Fruit fly (Drosophila melanogaster) whole organism, embryonic: ENCODE results near the gene Pdhb.

Experiments used
- Atf6 ChIP-seq: fragments of 200-800 bp; sonication (Bioruptor generic); IDR thresholded peaks from 2 replicates; pipeline ENCODE4 v1.3.6; 2022; ENCODE audit warnings: missing biosample characterization, missing genetic modification characterization
- CG10321 ChIP-seq: fragments of 200-800 bp; sonication (Bioruptor generic); IDR thresholded peaks from 2 replicates; pipeline ENCODE4 v1.3.6; 2022; ENCODE audit warnings: missing biosample characterization, missing genetic modification characterization
- CG10462 ChIP-seq: fragments of 200-800 bp; sonication (Bioruptor generic); optimal IDR thresholded peaks from 2 replicates; lab custom pipeline; 2016; ENCODE audit warnings: missing biosample characterization, missing genetic modification characterization
- CG10979 ChIP-seq: fragments of 200-800 bp; sonication (Bioruptor generic); optimal IDR thresholded peaks from 2 replicates; lab custom pipeline; 2018; ENCODE audit warnings: missing biosample characterization, mild to moderate bottlenecking, missing genetic modification characterization, moderate library complexity
- CG11456 ChIP-seq: fragments of 200-800 bp; sonication (Bioruptor generic); IDR thresholded peaks from 3 replicates; pipeline ENCODE4 v1.3.6; 2022; ENCODE audit warnings: missing biosample characterization, missing genetic modification characterization
- CG12769 ChIP-seq: fragments of 200-800 bp; sonication (Bioruptor generic); optimal IDR thresholded peaks from 2 replicates; lab custom pipeline; 2019; ENCODE audit warnings: missing biosample characterization, mild to moderate bottlenecking, missing genetic modification characterization, moderate library complexity
- CG13287 ChIP-seq: fragments of 200-800 bp; sonication (Bioruptor generic); IDR thresholded peaks from 2 replicates; pipeline ENCODE4 v1.3.6; 2022; ENCODE audit warnings: missing biosample characterization, missing genetic modification characterization; ENCODE audit not compliant: partially characterized antibody
- CG13894 ChIP-seq: fragments of 200-800 bp; sonication (Bioruptor generic); optimal IDR thresholded peaks from 3 replicates; lab custom pipeline; 2018; ENCODE audit warnings: missing biosample characterization, mild to moderate bottlenecking, missing genetic modification characterization, moderate library complexity
- CG1647 ChIP-seq: fragments of 200-800 bp; sonication (Bioruptor generic); optimal IDR thresholded peaks from 3 replicates; lab custom pipeline; 2016; ENCODE audit warnings: missing biosample characterization, missing genetic modification characterization
- CG16863 ChIP-seq: fragments of 200-800 bp; sonication (Bioruptor generic); optimal IDR thresholded peaks from 3 replicates; lab custom pipeline; 2016; ENCODE audit warnings: missing biosample characterization, missing genetic modification characterization
- CG17829 ChIP-seq: fragments of 200-800 bp; optimal IDR thresholded peaks from 2 replicates; lab custom pipeline; 2019; ENCODE audit warnings: missing biosample characterization, mild to moderate bottlenecking, missing genetic modification characterization, moderate library complexity
- CG18619 ChIP-seq: fragments of 200-800 bp; sonication (Bioruptor generic); optimal IDR thresholded peaks from 3 replicates; lab custom pipeline; 2017; ENCODE audit warnings: missing biosample characterization, mild to moderate bottlenecking, missing genetic modification characterization
- CG2889 ChIP-seq: fragments of 200-800 bp; sonication (Bioruptor generic); IDR thresholded peaks from 3 replicates; pipeline ENCODE4 v1.3.6; 2022; ENCODE audit warnings: missing biosample characterization, missing genetic modification characterization
- CG31365 ChIP-seq: fragments of 200-800 bp; sonication (Bioruptor generic); optimal IDR thresholded peaks from 2 replicates; lab custom pipeline; 2018; ENCODE audit warnings: missing biosample characterization, mild to moderate bottlenecking, missing genetic modification characterization
- CG31441 ChIP-seq: fragments of 200-800 bp; sonication (Bioruptor generic); IDR thresholded peaks from 2 replicates; pipeline ENCODE4 v1.3.6; 2022; ENCODE audit warnings: missing biosample characterization, missing genetic modification characterization
- CG5180 ChIP-seq: fragments of 200-800 bp; sonication (Bioruptor generic); optimal IDR thresholded peaks from 3 replicates; lab custom pipeline; 2017; ENCODE audit warnings: missing biosample characterization, missing genetic modification characterization, mild to moderate bottlenecking, moderate library complexity, missing genetic modification reagents
- CG7745 ChIP-seq: fragments of 200-800 bp; sonication (Bioruptor generic); optimal IDR thresholded peaks from 2 replicates; lab custom pipeline; 2018; ENCODE audit warnings: missing biosample characterization, mild to moderate bottlenecking, missing genetic modification characterization, moderate library complexity
- CG9215 ChIP-seq: fragments of 200-800 bp; sonication (Bioruptor generic); IDR thresholded peaks from 2 replicates; pipeline ENCODE4 v1.3.6; 2022; ENCODE audit warnings: missing biosample characterization, missing genetic modification characterization
- Dad ChIP-seq: fragments of 200-800 bp; sonication (Bioruptor generic); optimal IDR thresholded peaks from 3 replicates; lab custom pipeline; 2016; ENCODE audit warnings: missing biosample characterization, missing genetic modification characterization
- MTF-1 ChIP-seq: fragments of 200-800 bp; sonication (Bioruptor generic); optimal IDR thresholded peaks from 2 replicates; lab custom pipeline; 2018; ENCODE audit warnings: missing biosample characterization, mild to moderate bottlenecking, missing genetic modification characterization, borderline replicate concordance
- Mad ChIP-seq: fragments of 200-800 bp; sonication (Bioruptor generic); optimal IDR thresholded peaks from 2 replicates; lab custom pipeline; 2016; ENCODE audit warnings: missing biosample characterization, missing genetic modification characterization
- Med ChIP-seq: fragments of 200-800 bp; sonication (Bioruptor generic); peaks from one replicate; lab custom pipeline; 2016; ENCODE audit warnings: missing biosample characterization, missing genetic modification characterization, mild to moderate bottlenecking, inconsistent platforms, moderate library complexity
- Mrtf ChIP-seq: fragments of 200-800 bp; sonication (Bioruptor generic); IDR thresholded peaks from 3 replicates; pipeline ENCODE4 v1.3.6; 2022; ENCODE audit warnings: missing biosample characterization, missing genetic modification characterization
- Myb ChIP-seq: fragments of 200-800 bp; sonication (Bioruptor generic); optimal IDR thresholded peaks from 2 replicates; lab custom pipeline; 2016; ENCODE audit warnings: missing biosample characterization, missing genetic modification characterization
- NC2α ChIP-seq: fragments of 200-800 bp; sonication (Bioruptor generic); optimal IDR thresholded peaks from 2 replicates; lab custom pipeline; 2016; ENCODE audit warnings: missing biosample characterization, missing genetic modification characterization
- Nf-YB ChIP-seq: fragments of 200-800 bp; sonication (Bioruptor generic); optimal IDR thresholded peaks from 3 replicates; lab custom pipeline; 2019; ENCODE audit warnings: missing biosample characterization, mild to moderate bottlenecking, missing genetic modification characterization, moderate library complexity
- Scr ChIP-seq: fragments of 200-800 bp; sonication (Bioruptor generic); IDR thresholded peaks from 2 replicates; pipeline ENCODE4 v1.3.6; 2022; ENCODE audit warnings: missing biosample characterization, missing genetic modification characterization; ENCODE audit not compliant: partially characterized antibody
- Xrp1 ChIP-seq: fragments of 200-800 bp; sonication (Bioruptor generic); IDR thresholded peaks from 2 replicates; pipeline ENCODE4 v1.3.6; 2022; ENCODE audit warnings: missing biosample characterization, missing genetic modification characterization
- az2 ChIP-seq: fragments of 200-800 bp; sonication (Bioruptor generic); optimal IDR thresholded peaks from 3 replicates; lab custom pipeline; 2016; ENCODE audit warnings: missing biosample characterization, missing genetic modification characterization
- chinmo ChIP-seq: fragments of 200-800 bp; sonication (Bioruptor generic); IDR thresholded peaks from 4 replicates; pipeline ENCODE4 v1.3.6; 2022; ENCODE audit warnings: missing biosample characterization, missing genetic modification characterization; ENCODE audit not compliant: partially characterized antibody
- crol ChIP-seq: fragments of 200-800 bp; sonication (Bioruptor generic); IDR thresholded peaks from 2 replicates; pipeline ENCODE4 v1.3.6; 2022; ENCODE audit warnings: missing biosample characterization, missing genetic modification characterization
- dati ChIP-seq: fragments of 200-800 bp; sonication (Bioruptor generic); IDR thresholded peaks from 2 replicates; pipeline ENCODE4 v1.3.6; 2022; ENCODE audit warnings: missing biosample characterization, missing genetic modification characterization
- fd3F ChIP-seq: fragments of 200-800 bp; sonication (Bioruptor generic); optimal IDR thresholded peaks from 2 replicates; lab custom pipeline; 2018; ENCODE audit warnings: missing biosample characterization, mild to moderate bottlenecking, missing genetic modification characterization, moderate library complexity
- gro ChIP-seq: fragments of 200-800 bp; sonication (Bioruptor generic); optimal IDR thresholded peaks from 2 replicates; lab custom pipeline; 2016; ENCODE audit warnings: missing biosample characterization, missing genetic modification characterization
- mirr ChIP-seq: fragments of 200-800 bp; sonication (Bioruptor generic); optimal IDR thresholded peaks from 3 replicates; lab custom pipeline; 2018; ENCODE audit warnings: missing biosample characterization, mild to moderate bottlenecking, missing genetic modification characterization
- pan ChIP-seq, 4 experiments: fragments of >200 bp in 3 of 4; fragments of 200-800 bp in 1 of 4; sonication (Bioruptor generic) in 1 of 4; optimal IDR thresholded peaks in 3 of 4; IDR thresholded peaks in 1 of 4; 2 replicates each; pipeline versions ENCODE4 v1.3.6 to Lab custom; 2017 to 2022; ENCODE audit warnings: missing biosample characterization in 2 of 4, missing genetic modification characterization in 2 of 4, mixed read lengths in 1 of 4
- pho ChIP-seq: fragments of 200-800 bp; sonication (Bioruptor generic); optimal IDR thresholded peaks from 2 replicates; lab custom pipeline; 2016; ENCODE audit warnings: missing biosample characterization, missing genetic modification characterization
- ranshi ChIP-seq: fragments of 200-800 bp; sonication (Bioruptor generic); IDR thresholded peaks from 2 replicates; pipeline ENCODE4 v1.3.6; 2022; ENCODE audit warnings: missing biosample characterization, missing genetic modification characterization
- repo ChIP-seq: fragments of 200-800 bp; sonication (Bioruptor generic); optimal IDR thresholded peaks from 2 replicates; lab custom pipeline; 2016; ENCODE audit warnings: missing biosample characterization, missing genetic modification characterization
- salm ChIP-seq: fragments of 200-800 bp; sonication (Bioruptor generic); optimal IDR thresholded peaks from 2 replicates; lab custom pipeline; 2018; ENCODE audit warnings: missing biosample characterization, mild to moderate bottlenecking, missing genetic modification characterization
- schlank ChIP-seq: fragments of 200-800 bp; sonication (Bioruptor generic); optimal IDR thresholded peaks from 2 replicates; lab custom pipeline; 2018; ENCODE audit warnings: missing biosample characterization, mild to moderate bottlenecking, missing genetic modification characterization
- shn ChIP-seq: fragments of 200-800 bp; sonication (Bioruptor generic); optimal IDR thresholded peaks from 3 replicates; lab custom pipeline; 2016; ENCODE audit warnings: missing biosample characterization, missing genetic modification characterization
- sim ChIP-seq: fragments of 200-800 bp; sonication (Bioruptor generic); IDR thresholded peaks from 2 replicates; pipeline ENCODE4 v1.3.6; 2022; ENCODE audit warnings: missing biosample characterization, missing genetic modification characterization
- slou ChIP-seq: fragments of 200-800 bp; sonication (Bioruptor generic); optimal IDR thresholded peaks from 3 replicates; lab custom pipeline; 2016; ENCODE audit warnings: missing biosample characterization, missing genetic modification characterization
- unc-4 ChIP-seq: fragments of 200-800 bp; sonication (Bioruptor generic); IDR thresholded peaks from 2 replicates; pipeline ENCODE4 v1.3.6; 2022; ENCODE audit warnings: missing biosample characterization, missing genetic modification characterization; ENCODE audit not compliant: partially characterized antibody
- vvl ChIP-seq: fragments of 200-800 bp; sonication (Bioruptor generic); IDR thresholded peaks from 2 replicates; pipeline ENCODE4 v1.3.6; 2022; ENCODE audit warnings: missing biosample characterization, missing genetic modification characterization
- wek ChIP-seq: fragments of 200-800 bp; sonication (Bioruptor generic); optimal IDR thresholded peaks from 3 replicates; lab custom pipeline; 2018; ENCODE audit warnings: missing biosample characterization, mild to moderate bottlenecking, missing genetic modification characterization, moderate library complexity
- wor ChIP-seq: fragments of 200-800 bp; sonication (Bioruptor generic); IDR thresholded peaks from 2 replicates; pipeline ENCODE4 v1.3.6; 2022; ENCODE audit warnings: missing biosample characterization, missing genetic modification characterization
- yki ChIP-seq: fragments of >200 bp; optimal IDR thresholded peaks from 3 replicates; lab custom pipeline; 2018
- zfh2 ChIP-seq: fragments of 200-800 bp; sonication (Bioruptor generic); optimal IDR thresholded peaks from 2 replicates; lab custom pipeline; 2016; ENCODE audit warnings: missing biosample characterization, missing genetic modification characterization

Gene Pdhb

DNA sequence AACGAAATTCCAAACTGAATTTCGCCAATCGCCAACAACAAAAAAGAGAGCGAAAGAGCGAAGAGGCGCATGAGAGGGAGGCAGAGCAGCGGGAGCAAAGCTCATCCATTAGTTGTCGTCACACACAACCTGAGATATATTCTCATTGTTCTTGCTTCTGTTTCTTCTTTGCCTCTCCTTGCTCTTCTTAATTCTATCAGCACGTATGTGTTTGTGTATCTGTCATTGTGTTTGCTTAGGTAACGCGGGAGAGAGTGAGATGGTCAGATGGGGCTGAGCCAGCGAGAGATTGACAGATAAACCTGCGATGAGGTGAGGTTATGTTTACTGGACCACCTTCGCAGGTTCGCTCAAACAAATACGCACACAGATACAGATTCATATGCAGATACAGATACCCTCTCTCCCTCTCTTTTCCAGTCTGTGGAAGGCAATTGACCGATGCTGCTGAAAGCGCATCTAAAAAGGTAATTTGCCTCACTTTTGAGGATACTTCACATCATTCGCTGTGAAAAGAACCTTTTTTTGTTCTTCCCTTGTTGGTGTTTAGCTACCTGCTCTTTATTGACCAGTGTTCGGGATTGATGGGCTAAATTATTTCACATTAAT lies 38.8 kb upstream of the Pdhb start (continued):
- TF ChIP-seq CG2889 (GFP tag; lab: Robert Waterston, UW), result no peak
- no peak for TF ChIP-seq CG18619 (GFP tag; lab: Kevin White, UChicago)
- no peak for TF ChIP-seq Scr (GFP tag; lab: Robert Waterston, UW)
- TF ChIP-seq CG7745 (tag; lab: Kevin White, UChicago), result no peak
- TF ChIP-seq chinmo (GFP tag; lab: Robert Waterston, UW), result peak; percentile 79; the same call in 2 of the 4 replicates
- TF ChIP-seq CG13894, result peak; percentile 49
- TF ChIP-seq dati (GFP tag; lab: Robert Waterston, UW), result no peak
- no peak for TF ChIP-seq CG9215
- TF ChIP-seq ranshi (GFP tag; lab: Robert Waterston, UW), result no peak
- TF ChIP-seq CG10979 (tag; lab: Kevin White, UChicago), result peak; percentile 8
- no peak for TF ChIP-seq CG17829 (tag; lab: Kevin White, UChicago)
- peak; percentile 61 for TF ChIP-seq mirr
- TF ChIP-seq NC2α (GFP tag; lab: Kevin White, UChicago), result no peak
- no peak for TF ChIP-seq CG31365 (tag; lab: Kevin White, UChicago)
- TF ChIP-seq fd3F (GFP tag; lab: Kevin White, UChicago), result no peak
- no peak for TF ChIP-seq unc-4 (GFP tag; lab: Robert Waterston, UW)
- TF ChIP-seq shn (GFP tag; lab: Kevin White, UChicago), result no peak
- TF ChIP-seq Nf-YB (GFP tag; lab: Kevin White, UChicago), result peak; percentile 23
- no peak for TF ChIP-seq sim
- TF ChIP-seq vvl, result no peak
- peak; percentile 59 for TF ChIP-seq Med (GFP tag; lab: Kevin White, UChicago)
- no peak for TF ChIP-seq pan (optimal IDR thresholded peaks at IDR 0.05; lab: Kevin White, UChicago)
- peak in 1 of 2 experiments; percentile 17 for TF ChIP-seq pan (GFP tag; optimal IDR thresholded peaks at IDR 0.05 in 1 of 2, IDR thresholded peaks at IDR 0.05 in 1 of 2)
- TF ChIP-seq az2 (GFP tag; lab: Kevin White, UChicago), result no peak
- peak; percentile 41; the same call in 1 of the 2 replicates for TF ChIP-seq CG10321 (GFP tag; lab: Robert Waterston, UW)
- TF ChIP-seq wor (GFP tag; lab: Robert Waterston, UW), result no peak
- TF ChIP-seq Mad (GFP tag; lab: Kevin White, UChicago), result no peak
- TF ChIP-seq repo (GFP tag; lab: Kevin White, UChicago), result no peak
- TF ChIP-seq CG1647 (GFP tag; lab: Kevin White, UChicago), result no peak
- peak; percentile 78 for TF ChIP-seq CG12769
- TF ChIP-seq wek (GFP tag; lab: Kevin White, UChicago), result peak; percentile 14
- no peak for TF ChIP-seq Myb (GFP tag; lab: Kevin White, UChicago)
- TF ChIP-seq CG10462 (GFP tag; lab: Kevin White, UChicago), result no peak
- TF ChIP-seq Xrp1 (GFP tag; lab: Robert Waterston, UW), result 0 out of 2 replicates have a peak, but pooled peaks have one; percentile 19
- 0 out of 2 replicates have a peak, but pooled peaks have one; percentile 13 for TF ChIP-seq Atf6
- no peak for TF ChIP-seq CG16863 (GFP tag; lab: Kevin White, UChicago)
- peak; percentile 0 for TF ChIP-seq MTF-1 (GFP tag; lab: Kevin White, UChicago)
- no peak for TF ChIP-seq slou (GFP tag; lab: Kevin White, UChicago)
- no peak for TF ChIP-seq schlank (tag; lab: Kevin White, UChicago)
- no peak for TF ChIP-seq pho (GFP tag; lab: Kevin White, UChicago)
- TF ChIP-seq yki, result no peak
- TF ChIP-seq zfh2 (GFP tag; lab: Kevin White, UChicago), result no peak
- no peak for TF ChIP-seq gro
- TF ChIP-seq CG13287 (GFP tag; lab: Robert Waterston, UW), result no peak
- no peak for TF ChIP-seq salm (tag; lab: Kevin White, UChicago)
- TF ChIP-seq crol, result peak; percentile 75
- no peak for TF ChIP-seq Dad
- TF ChIP-seq CG5180 (GFP tag; lab: Kevin White, UChicago), result peak; percentile 2
- no peak for TF ChIP-seq Mrtf (GFP tag; lab: Robert Waterston, UW)
- no peak for TF ChIP-seq CG11456 (GFP tag; lab: Robert Waterston, UW)
- TF ChIP-seq CG31441 (GFP tag; lab: Robert Waterston, UW), result no peak
